Fruit fly (Drosophila melanogaster): ENCODE data around the gene CG31253.

The CG31253 gene

DNA sequence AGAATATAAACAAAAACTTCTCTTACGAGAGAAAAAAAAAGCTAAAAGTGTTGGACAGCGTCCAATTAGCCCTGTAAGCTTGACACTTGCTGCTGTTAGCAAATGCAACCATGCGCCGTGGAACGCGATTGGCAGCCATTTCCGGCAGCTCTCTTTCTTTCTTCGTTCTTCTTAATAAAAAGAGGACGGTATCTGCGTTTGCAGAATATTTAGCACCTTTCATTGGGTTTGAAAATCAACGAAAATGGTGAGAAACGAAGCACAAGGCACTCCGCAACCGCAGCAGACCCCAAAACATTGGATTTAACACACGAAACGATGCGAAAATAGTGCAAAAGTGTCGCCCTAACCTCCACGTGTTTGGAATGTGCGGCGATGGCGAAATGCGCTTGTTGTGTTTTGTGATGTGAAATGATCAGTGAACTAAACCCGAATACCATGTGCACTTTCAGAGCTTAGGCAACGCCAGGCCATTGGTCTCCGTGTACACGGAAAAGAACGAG, 37.6 kb downstream of the CG31253 start, which contains the start of gene RpL4 (continued):
- TF ChIP-seq Xbp1 (GFP tag; optimal IDR thresholded peaks at IDR 0.05) (peak; percentile 78), usp (GFP tag; optimal IDR thresholded peaks at IDR 0.05) (no peak), tna (GFP tag; IDR thresholded peaks at IDR 0.05; ENCODE audit: partially characterized antibody) (0 out of 2 replicates have a peak, but pooled peaks have one; percentile 16), onecut (GFP tag; IDR thresholded peaks at IDR 0.05) (peak; percentile 91), CG9215 (GFP tag; IDR thresholded peaks at IDR 0.05) (no peak), CG32767 (GFP tag; IDR thresholded peaks at IDR 0.05) (0 out of 2 replicates have a peak, but pooled peaks have one; percentile 54), CG12155 (GFP tag; optimal IDR thresholded peaks at IDR 0.05) (peak; percentile 51), CG3407 (GFP tag; optimal IDR thresholded peaks at IDR 0.05) (peak; percentile 85), pb (GFP tag; optimal IDR thresholded peaks at IDR 0.05) (peak; percentile 82), Taf1 (GFP tag; IDR thresholded peaks at IDR 0.05) (0 out of 2 replicates have a peak, but pooled peaks have one; percentile 26), ara (GFP tag; IDR thresholded peaks at IDR 0.05) (peak; percentile 81), fd3F (GFP tag; optimal IDR thresholded peaks at IDR 0.05) (peak; percentile 81), ERR (GFP tag; optimal IDR thresholded peaks at IDR 0.05) (no peak), CG17829 (tag; optimal IDR thresholded peaks at IDR 0.05) (no peak), fd64A (GFP tag; optimal IDR thresholded peaks at IDR 0.05) (peak; percentile 81), B-H2 (GFP tag; optimal IDR thresholded peaks at IDR 0.05) (peak; percentile 96), HmgZ (tag; optimal IDR thresholded peaks at IDR 0.05) (peak; percentile 65), lab (GFP tag; optimal IDR thresholded peaks at IDR 0.05) (peak; percentile 93), CG12236 (GFP tag; optimal IDR thresholded peaks at IDR 0.05) (peak; percentile 60), CG2120 (GFP tag; optimal IDR thresholded peaks at IDR 0.05) (peak; percentile 58), H2.0 (GFP tag; IDR thresholded peaks at IDR 0.05) (peak; percentile 83), Fer2 (tag; optimal IDR thresholded peaks at IDR 0.05) (peak; percentile 70), klu (GFP tag; IDR thresholded peaks at IDR 0.05) (no peak), CG17361 (GFP tag; IDR thresholded peaks at IDR 0.05) (peak; percentile 83), CG16779 (GFP tag; IDR thresholded peaks at IDR 0.05) (peak; percentile 66; the same call in 1 of the 2 replicates), tin (GFP tag; optimal IDR thresholded peaks at IDR 0.05) (peak; percentile 67), bab2 (GFP tag; optimal IDR thresholded peaks at IDR 0.05) (peak; percentile 37), CG30431 (GFP tag; optimal IDR thresholded peaks at IDR 0.05) (peak; percentile 76), Sox100B (GFP tag; optimal IDR thresholded peaks at IDR 0.05) (peak; percentile 87), Nf-YB (GFP tag; optimal IDR thresholded peaks at IDR 0.05) (peak; percentile 73), Gug (GFP tag; IDR thresholded peaks at IDR 0.05) (no peak; the same call in 3 of the 4 replicates), CG31388 (GFP tag; optimal IDR thresholded peaks at IDR 0.05) (peak; percentile 9), CG2202 (tag; optimal IDR thresholded peaks at IDR 0.05) (peak; percentile 78), al (GFP tag; IDR thresholded peaks at IDR 0.05) (peak; percentile 61), slou (GFP tag; optimal IDR thresholded peaks at IDR 0.05) (peak; percentile 35), CG11723 (GFP tag; optimal IDR thresholded peaks at IDR 0.05) (peak; percentile 79), tup (GFP tag; optimal IDR thresholded peaks at IDR 0.05) (peak; percentile 50), eve (GFP tag; optimal IDR thresholded peaks at IDR 0.05) (no peak), CG13296 (GFP tag; optimal IDR thresholded peaks at IDR 0.05) (peak; percentile 89), HmgD (GFP tag; optimal IDR thresholded peaks at IDR 0.05) (peak; percentile 42), CG11504 (tag; optimal IDR thresholded peaks at IDR 0.05) (peak; percentile 71), Elba2 (GFP tag; optimal IDR thresholded peaks at IDR 0.05) (no peak), NFAT (GFP tag; IDR thresholded peaks at IDR 0.05) (peak; percentile 79), CG33213 (GFP tag; optimal IDR thresholded peaks at IDR 0.05) (peak; percentile 98), btn (GFP tag; optimal IDR thresholded peaks at IDR 0.05) (peak; percentile 77), Mad (GFP tag; optimal IDR thresholded peaks at IDR 0.05) (peak; percentile 79), MESR4 (GFP tag; optimal IDR thresholded peaks at IDR 0.05) (peak; percentile 99), tll (GFP tag; optimal IDR thresholded peaks at IDR 0.05) (no peak), Mes4 (GFP tag; optimal IDR thresholded peaks at IDR 0.05) (peak; percentile 93), sug (tag; optimal IDR thresholded peaks at IDR 0.05) (peak; percentile 72), cg (GFP tag; optimal IDR thresholded peaks at IDR 0.05) (no peak)
